Worm (Caenorhabditis elegans) whole organism, mixed stage, embryonic: Measurements from ENCODE around the gene cup-14.
"Not testable (repeated sequence)": the region's sequence is repeated elsewhere in the genome, so short reads cannot be mapped to it uniquely, and the experiment has no call there.

Experiments used
- M03D4.4 ChIP-seq: sonication (generic microtip); optimal IDR thresholded peaks from 2 replicates; lab custom pipeline; 2017; ENCODE audit warnings: mild to moderate bottlenecking, missing genetic modification characterization, missing compliant biosample characterization
- blmp-1 ChIP-seq: fragments of 150-350 bp; optimal IDR thresholded peaks from 2 replicates; lab custom pipeline; 2014; ENCODE audit warnings: missing biosample characterization, missing genetic modification characterization
- ceh-39 ChIP-seq: fragments of 150-350 bp; optimal IDR thresholded peaks from 2 replicates; lab custom pipeline; 2014; ENCODE audit warnings: missing biosample characterization, missing genetic modification characterization
- ceh-43 ChIP-seq: fragments of 200-800 bp; sonication (Bioruptor generic); optimal IDR thresholded peaks from 2 replicates; lab custom pipeline; 2018; ENCODE audit warnings: mild to moderate bottlenecking, missing genetic modification characterization, moderate library complexity, missing compliant biosample characterization
- ceh-83 ChIP-seq: fragments of 200-800 bp; sonication (Bioruptor generic); optimal IDR thresholded peaks from 2 replicates; lab custom pipeline; 2018; ENCODE audit warnings: mild to moderate bottlenecking, missing genetic modification characterization, missing compliant biosample characterization
- ces-1 ChIP-seq: fragments of 150-350 bp; optimal IDR thresholded peaks from 2 replicates; lab custom pipeline; 2014; ENCODE audit warnings: missing biosample characterization, missing genetic modification reagents, missing genetic modification characterization
- drap-1 ChIP-seq: fragments of 200-800 bp; sonication (Bioruptor generic); optimal IDR thresholded peaks from 3 replicates; lab custom pipeline; 2018; ENCODE audit warnings: mild to moderate bottlenecking, missing genetic modification characterization, missing compliant biosample characterization
- elt-1 ChIP-seq: sonication (generic microtip); optimal IDR thresholded peaks from 2 replicates; lab custom pipeline; 2017; ENCODE audit warnings: missing genetic modification characterization, mild to moderate bottlenecking, missing compliant biosample characterization, antibody characterized with exemption, moderate library complexity, borderline replicate concordance; ENCODE audit not compliant: insufficient read depth
- elt-3 ChIP-seq: fragments of 150-350 bp; optimal IDR thresholded peaks from 2 replicates; lab custom pipeline; 2014; ENCODE audit warnings: missing biosample characterization, missing genetic modification characterization
- flh-1 ChIP-seq: fragments of 200-800 bp; sonication (Bioruptor generic); optimal IDR thresholded peaks from 2 replicates; lab custom pipeline; 2018; ENCODE audit warnings: mild to moderate bottlenecking, missing genetic modification characterization, moderate library complexity, missing compliant biosample characterization
- ham-2 ChIP-seq: fragments of 200-800 bp; sonication (Bioruptor generic); optimal IDR thresholded peaks from 2 replicates; lab custom pipeline; 2018; ENCODE audit warnings: mild to moderate bottlenecking, missing genetic modification characterization, missing compliant biosample characterization
- hlh-1 ChIP-seq: fragments of 150-350 bp; optimal IDR thresholded peaks from 2 replicates; lab custom pipeline; 2014; ENCODE audit warnings: missing biosample characterization, missing genetic modification reagents, missing genetic modification characterization
- lin-32 ChIP-seq: fragments of 200-800 bp; sonication (Bioruptor generic); optimal IDR thresholded peaks from 2 replicates; lab custom pipeline; 2018; ENCODE audit warnings: mild to moderate bottlenecking, missing genetic modification characterization, missing compliant biosample characterization
- lsy-2 ChIP-seq: fragments of 150-350 bp; optimal IDR thresholded peaks from 2 replicates; lab custom pipeline; 2014; ENCODE audit warnings: missing biosample characterization, missing genetic modification characterization
- mep-1 ChIP-seq: fragments of 150-350 bp; optimal IDR thresholded peaks from 2 replicates; lab custom pipeline; 2017; ENCODE audit warnings: missing biosample characterization, missing genetic modification reagents, missing genetic modification characterization, inconsistent platforms
- nhr-12 ChIP-seq: fragments of 150-350 bp; optimal IDR thresholded peaks from 2 replicates; lab custom pipeline; 2014; ENCODE audit warnings: missing biosample characterization, missing genetic modification characterization
- nhr-2 ChIP-seq: fragments of 150-350 bp; optimal IDR thresholded peaks from 2 replicates; lab custom pipeline; 2014; ENCODE audit warnings: missing biosample characterization, missing genetic modification characterization
- nhr-237 ChIP-seq: fragments of 150-350 bp; optimal IDR thresholded peaks from 2 replicates; lab custom pipeline; 2014; ENCODE audit warnings: missing biosample characterization, missing genetic modification characterization
- nhr-76 ChIP-seq: sonication (generic microtip); optimal IDR thresholded peaks from 2 replicates; lab custom pipeline; 2017; ENCODE audit warnings: missing biosample characterization, missing genetic modification characterization
- pha-4 ChIP-seq: fragments of 150-350 bp; optimal IDR thresholded peaks from 2 replicates; lab custom pipeline; 2018; ENCODE audit warnings: missing biosample characterization, missing genetic modification reagents, missing genetic modification characterization
- sem-2 ChIP-seq: fragments of 200-800 bp; sonication (Bioruptor generic); optimal IDR thresholded peaks from 2 replicates; lab custom pipeline; 2018; ENCODE audit warnings: mild to moderate bottlenecking, missing genetic modification characterization, missing compliant biosample characterization
- snpc-4 ChIP-seq: fragments of 150-350 bp; optimal IDR thresholded peaks from 2 replicates; lab custom pipeline; 2014; ENCODE audit warnings: missing biosample characterization, missing genetic modification characterization
- unc-120 ChIP-seq: sonication (generic microtip); optimal IDR thresholded peaks from 2 replicates; lab custom pipeline; 2017; ENCODE audit warnings: missing genetic modification characterization, missing compliant biosample characterization; ENCODE audit not compliant: poor library complexity, severe bottlenecking
- unc-39 ChIP-seq: fragments of 150-350 bp; optimal IDR thresholded peaks from 2 replicates; lab custom pipeline; 2014; ENCODE audit warnings: missing biosample characterization, missing genetic modification characterization
- unc-62 ChIP-seq: fragments of 150-350 bp; optimal IDR thresholded peaks from 2 replicates; lab custom pipeline; 2014; ENCODE audit warnings: missing biosample characterization, missing genetic modification reagents, missing genetic modification characterization
- ztf-11 ChIP-seq: fragments of 150-350 bp; optimal IDR thresholded peaks from 2 replicates; lab custom pipeline; 2014; ENCODE audit warnings: missing biosample characterization, missing genetic modification characterization

The cup-14 gene

ce11 chrII:13829123-13829996, 42.7 kb downstream of the cup-14 start:
- TF ChIP-seq nhr-2 (tag; lab: Kevin White, UChicago) (peak; percentile 29), M03D4.4 (tag; lab: Kevin White, UChicago) (peak; percentile 18), ces-1 (GFP tag; lab: Kevin White, UChicago) (peak; percentile 43), ham-2 (GFP tag; lab: Kevin White, UChicago) (peak; percentile 13), ceh-83 (GFP tag; lab: Kevin White, UChicago) (peak; percentile 17)

ce11 chrII:13828597-13828996, 43.4 kb downstream of the cup-14 start, which contains the start of gene his-42:
his-42 (minus strand) TSS chrII:13828697.
- no peak for TF ChIP-seq drap-1 (GFP tag; lab: Kevin White, UChicago)
- TF ChIP-seq unc-39 (tag; lab: Kevin White, UChicago) = no peak
- no peak for TF ChIP-seq flh-1 (GFP tag; lab: Kevin White, UChicago)
- no peak for TF ChIP-seq nhr-237 (tag; lab: Kevin White, UChicago)
- TF ChIP-seq sem-2 (GFP tag; lab: Kevin White, UChicago) = no peak
- no peak for TF ChIP-seq unc-62 (GFP tag; lab: Kevin White, UChicago)
- no peak for TF ChIP-seq ceh-39 (tag; lab: Kevin White, UChicago)
- TF ChIP-seq lsy-2 (tag; lab: Kevin White, UChicago) = no peak
- no peak for TF ChIP-seq nhr-76 (tag; lab: Kevin White, UChicago)
- TF ChIP-seq unc-120 (tag; lab: Kevin White, UChicago) = no peak
- no peak for TF ChIP-seq pha-4 (tag; lab: Kevin White, UChicago)
- TF ChIP-seq hlh-1 (tag; lab: Kevin White, UChicago) = no peak
- no peak for TF ChIP-seq elt-1 (tag; lab: Kevin White, UChicago)
- TF ChIP-seq ceh-43 (GFP tag; lab: Kevin White, UChicago) = no peak
- TF ChIP-seq nhr-12 (tag; lab: Kevin White, UChicago) = no peak
- no peak for TF ChIP-seq nhr-2 (tag; lab: Kevin White, UChicago)
- no peak for TF ChIP-seq ztf-11 (tag; lab: Kevin White, UChicago)
- TF ChIP-seq snpc-4 (tag; lab: Kevin White, UChicago) = no peak

ce11 chrII:13818043-13818442, 54.0 kb downstream of the cup-14 start, which contains the start of gene his-16:
his-16 (minus strand) TSS chrII:13818143.
- TF ChIP-seq nhr-76, nhr-12, unc-120 (tag; lab: Kevin White, UChicago): not testable (repeated sequence)

ce11 chrII:13817474-13817873, 54.6 kb downstream of the cup-14 start:
- peak; percentile 32 for TF ChIP-seq ceh-39 (tag; lab: Kevin White, UChicago)
- TF ChIP-seq, all 35 proteins: peak for 1; not testable (repeated sequence) for 34

ce11 chrII:13815513-13815912, 56.5 kb downstream of the cup-14 start:
- no peak for TF ChIP-seq unc-62 (GFP tag; lab: Kevin White, UChicago)
- no peak for TF ChIP-seq ceh-43 (GFP tag; lab: Kevin White, UChicago)
- no peak for TF ChIP-seq flh-1 (GFP tag; lab: Kevin White, UChicago)
- TF ChIP-seq blmp-1 (tag; lab: Kevin White, UChicago) = no peak
- TF ChIP-seq ztf-11 (tag; lab: Kevin White, UChicago) = no peak
- TF ChIP-seq nhr-76 (tag; lab: Kevin White, UChicago) = no peak
- no peak for TF ChIP-seq drap-1 (GFP tag; lab: Kevin White, UChicago)
- TF ChIP-seq elt-3 (tag; lab: Kevin White, UChicago) = no peak
- TF ChIP-seq nhr-12 (tag; lab: Kevin White, UChicago) = no peak
- TF ChIP-seq ham-2 (GFP tag; lab: Kevin White, UChicago) = no peak
- TF ChIP-seq mep-1 (tag; lab: Kevin White, UChicago) = no peak
- TF ChIP-seq nhr-2 (tag; lab: Kevin White, UChicago) = no peak
- TF ChIP-seq hlh-1 (tag; lab: Kevin White, UChicago) = no peak
- no peak for TF ChIP-seq lin-32 (GFP tag; lab: Kevin White, UChicago)
- TF ChIP-seq ces-1 (GFP tag; lab: Kevin White, UChicago) = no peak
- no peak for TF ChIP-seq unc-120 (tag; lab: Kevin White, UChicago)
